Fruit fly (Drosophila melanogaster): ENCODE measurements around the gene CG17141.

CG17141 gene

DNA sequence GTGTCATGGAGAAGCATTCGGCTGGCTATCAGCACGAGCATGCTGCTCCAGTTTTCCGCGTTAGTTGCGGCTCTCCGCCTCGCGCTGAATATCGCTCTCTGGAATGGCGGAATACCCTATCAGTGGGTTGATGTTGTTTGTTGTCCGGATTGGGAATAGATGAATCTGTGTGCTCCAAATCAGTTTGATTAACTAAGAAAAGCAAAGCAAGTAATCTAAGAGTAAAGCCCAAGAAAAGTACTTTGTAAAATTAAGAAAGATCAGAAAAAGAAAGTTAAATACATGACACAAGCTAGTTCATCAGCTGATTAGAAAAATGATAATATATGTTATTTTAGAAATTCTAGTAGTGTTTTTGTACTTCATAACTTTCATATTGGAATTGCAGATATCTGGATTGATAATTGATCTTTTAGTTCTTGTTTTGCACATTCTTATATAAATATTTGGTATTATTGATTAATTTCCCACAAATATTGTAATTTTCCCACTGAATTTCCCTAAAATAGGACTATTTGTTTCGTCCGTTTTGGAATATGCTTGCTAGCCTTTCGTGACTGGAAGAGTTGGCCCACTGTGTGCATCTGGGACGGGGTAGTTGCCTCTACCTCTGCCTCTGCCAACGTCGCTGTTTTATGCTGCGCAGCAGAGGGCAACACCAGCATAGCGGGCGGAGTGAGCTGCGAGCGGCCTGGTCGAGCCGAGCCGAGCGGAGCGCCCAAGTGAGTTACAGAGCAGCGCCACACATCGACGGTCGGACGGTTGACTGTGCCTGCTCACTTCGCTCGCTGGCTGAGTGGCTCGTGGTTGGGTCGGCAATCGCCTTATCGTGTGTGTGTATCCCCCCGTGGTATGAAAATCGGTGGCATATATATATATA, 6.7 kb upstream of the CG17141 start (continued):
- no peak for TF ChIP-seq GATAe (GFP tag; conservative IDR thresholded peaks at IDR 0.05)
- TF ChIP-seq Xrp1 (GFP tag; IDR thresholded peaks at IDR 0.05): peak; percentile 39; the same call in 1 of the 2 replicates
- no peak for TF ChIP-seq gfzf (GFP tag; optimal IDR thresholded peaks at IDR 0.05)
- TF ChIP-seq Antp (GFP tag; optimal IDR thresholded peaks at IDR 0.05): peak; percentile 11
- no peak; the same call in 2 of the 3 replicates for TF ChIP-seq B-H1 (GFP tag; IDR thresholded peaks at IDR 0.05)
- TF ChIP-seq dan (GFP tag; IDR thresholded peaks at IDR 0.05): no peak
- TF ChIP-seq CG1529 (GFP tag; optimal IDR thresholded peaks at IDR 0.05): peak; percentile 22
- TF ChIP-seq shn (GFP tag; optimal IDR thresholded peaks at IDR 0.05): peak; percentile 50
- peak; percentile 58 for TF ChIP-seq H2.0 (GFP tag; IDR thresholded peaks at IDR 0.05)
- TF ChIP-seq tup (GFP tag; optimal IDR thresholded peaks at IDR 0.05): no peak
- no peak for TF ChIP-seq chn (GFP tag; optimal IDR thresholded peaks at IDR 0.05)
- no peak; the same call in none of the 2 replicates for TF ChIP-seq CG14667 (GFP tag; IDR thresholded peaks at IDR 0.05)
- TF ChIP-seq amos (GFP tag; IDR thresholded peaks at IDR 0.05; ENCODE audit: partially characterized antibody): no peak; the same call in 1 of the 2 replicates
- peak; percentile 54 for TF ChIP-seq lmd (GFP tag; IDR thresholded peaks at IDR 0.05)
- no peak for TF ChIP-seq CG16813 (GFP tag; IDR thresholded peaks at IDR 0.05; ENCODE audit: partially characterized antibody)
- no peak for TF ChIP-seq CG43689 (GFP tag; IDR thresholded peaks at IDR 0.05)
- TF ChIP-seq CG11456 (GFP tag; IDR thresholded peaks at IDR 0.05): peak; percentile 77
- no peak for TF ChIP-seq YL-1 (GFP tag; optimal IDR thresholded peaks at IDR 0.05)
- peak; percentile 49 for TF ChIP-seq CG17385 (GFP tag; optimal IDR thresholded peaks at IDR 0.05)
- peak; percentile 45; the same call in 1 of the 2 replicates for TF ChIP-seq CG10366 (GFP tag; IDR thresholded peaks at IDR 0.05)
- TF ChIP-seq en (GFP tag; optimal IDR thresholded peaks at IDR 0.05): no peak
- 0 out of 2 replicates have a peak, but pooled peaks have one; percentile 32 for TF ChIP-seq hbn (GFP tag; IDR thresholded peaks at IDR 0.05; ENCODE audit: partially characterized antibody)
- peak; percentile 39 for TF ChIP-seq CG10267 (tag; optimal IDR thresholded peaks at IDR 0.05)
- no peak; the same call in 1 of the 2 replicates for TF ChIP-seq CG31224 (GFP tag; IDR thresholded peaks at IDR 0.05)
- peak in 1 of 2 experiments; percentile 12 for TF ChIP-seq Hr78 (GFP tag; optimal IDR thresholded peaks at IDR 0.05)
- no peak for TF ChIP-seq CG7745 (tag; optimal IDR thresholded peaks at IDR 0.05)
- no peak for TF ChIP-seq CG9876 (GFP tag; optimal IDR thresholded peaks at IDR 0.05)
- no peak for TF ChIP-seq lov (optimal IDR thresholded peaks at IDR 0.05)
- 0 out of 3 replicates have a peak, but pooled peaks have one; percentile 55 for TF ChIP-seq lov (GFP tag; IDR thresholded peaks at IDR 0.05)
- TF ChIP-seq CG1647 (GFP tag; optimal IDR thresholded peaks at IDR 0.05): no peak
- peak; percentile 66 for TF ChIP-seq Xbp1 (GFP tag; optimal IDR thresholded peaks at IDR 0.05)
- peak; percentile 51 for TF ChIP-seq CG6813 (GFP tag; optimal IDR thresholded peaks at IDR 0.05)
- TF ChIP-seq Dip3 (GFP tag; optimal IDR thresholded peaks at IDR 0.05): peak; percentile 3
- TF ChIP-seq CG17328 (GFP tag; IDR thresholded peaks at IDR 0.05): peak; percentile 68
- peak; percentile 46 for TF ChIP-seq CG18476 (GFP tag; optimal IDR thresholded peaks at IDR 0.05)
- no peak for TF ChIP-seq Ravus (GFP tag; IDR thresholded peaks at IDR 0.05)
- peak; percentile 47 for TF ChIP-seq org-1 (GFP tag; optimal IDR thresholded peaks at IDR 0.05)
- peak; percentile 62 for TF ChIP-seq CG14441 (GFP tag; IDR thresholded peaks at IDR 0.05)
- peak; percentile 46 for TF ChIP-seq CG11723 (GFP tag; optimal IDR thresholded peaks at IDR 0.05)
- peak; percentile 8 for TF ChIP-seq CG10274 (GFP tag; optimal IDR thresholded peaks at IDR 0.05)
- no peak for TF ChIP-seq seq (GFP tag; IDR thresholded peaks at IDR 0.05)
- TF ChIP-seq CG12219 (GFP tag; optimal IDR thresholded peaks at IDR 0.05): peak; percentile 5
- peak; percentile 48 for TF ChIP-seq mirr (GFP tag; optimal IDR thresholded peaks at IDR 0.05)
- TF ChIP-seq Doc3 (GFP tag; IDR thresholded peaks at IDR 0.05; ENCODE audit: partially characterized antibody): no peak
- peak; percentile 26 for TF ChIP-seq CG16815 (GFP tag; optimal IDR thresholded peaks at IDR 0.05)
- no peak for TF ChIP-seq CG11560 (tag; IDR thresholded peaks at IDR 0.05)
- TF ChIP-seq E2f1 (GFP tag; IDR thresholded peaks at IDR 0.05): peak; percentile 55; the same call in 1 of the 2 replicates
- no peak for TF ChIP-seq Bdp1 (GFP tag; optimal IDR thresholded peaks at IDR 0.05)
- TF ChIP-seq fd3F (GFP tag; optimal IDR thresholded peaks at IDR 0.05): peak; percentile 28
